Worm (Caenorhabditis elegans) whole organism, late embryonic: ENCODE measurements around the gene F25B4.8.

ENCODE experiments used
- pax-1 ChIP-seq: fragments of 150-350 bp; optimal IDR thresholded peaks from 2 replicates; lab custom pipeline; 2014; ENCODE audit warnings: missing biosample characterization, missing genetic modification characterization
- syd-9 ChIP-seq: sonication (generic microtip); optimal IDR thresholded peaks from 2 replicates; lab custom pipeline; 2016; ENCODE audit warnings: mild to moderate bottlenecking, missing genetic modification characterization, moderate library complexity, missing compliant biosample characterization
- unc-55 ChIP-seq: sonication (generic microtip); optimal IDR thresholded peaks from 2 replicates; lab custom pipeline; 2017; ENCODE audit warnings: missing biosample characterization, missing genetic modification reagents, missing genetic modification characterization

- TF ChIP-seq syd-9 (tag; lab: Kevin White, UChicago), result no peak
- no peak for TF ChIP-seq unc-55 (GFP tag; lab: Kevin White, UChicago)
- no peak for TF ChIP-seq pax-1 (tag; lab: Kevin White, UChicago)
These were observed 4.1 kb upstream of the F25B4.8 start for ce11 chrV:5695635-5696034.
